Worm (Caenorhabditis elegans) whole organism, L2 larva: ENCODE results near the gene Y41D4A.4.

Experiments
- ama-1 ChIP-seq: fragments of 150-350 bp; optimal IDR thresholded peaks from 2 replicates; lab custom pipeline; 2018; ENCODE audit warnings: inconsistent platforms
- lin-13 ChIP-seq: fragments of 150-350 bp; optimal IDR thresholded peaks from 2 replicates; lab custom pipeline; 2014; ENCODE audit warnings: missing biosample characterization, missing genetic modification reagents, missing genetic modification characterization
- lin-39 ChIP-seq: fragments of 150-350 bp; optimal IDR thresholded peaks from 2 replicates; lab custom pipeline; 2014; ENCODE audit warnings: missing biosample characterization, missing genetic modification reagents, missing genetic modification characterization
- nhr-6 ChIP-seq: fragments of 150-350 bp; optimal IDR thresholded peaks from 2 replicates; lab custom pipeline; 2014; ENCODE audit warnings: missing biosample characterization, missing genetic modification characterization
- peb-1 ChIP-seq: fragments of 150-350 bp; optimal IDR thresholded peaks from 2 replicates; lab custom pipeline; 2014; ENCODE audit warnings: missing biosample characterization, missing genetic modification characterization
- sma-3 ChIP-seq: sonication (generic microtip); optimal IDR thresholded peaks from 2 replicates; lab custom pipeline; 2016; ENCODE audit warnings: missing genetic modification reagents, missing genetic modification characterization, missing compliant biosample characterization
- unc-62 ChIP-seq: fragments of 150-350 bp; optimal IDR thresholded peaks from 2 replicates; lab custom pipeline; 2014; ENCODE audit warnings: missing biosample characterization, missing genetic modification reagents, missing genetic modification characterization
- zag-1 ChIP-seq: fragments of 150-350 bp; optimal IDR thresholded peaks from 2 replicates; lab custom pipeline; 2014; ENCODE audit warnings: missing biosample characterization, missing genetic modification characterization
- ztf-4 ChIP-seq: fragments of 150-350 bp; optimal IDR thresholded peaks from 2 replicates; lab custom pipeline; 2014; ENCODE audit warnings: missing biosample characterization, missing genetic modification characterization

DNA sequence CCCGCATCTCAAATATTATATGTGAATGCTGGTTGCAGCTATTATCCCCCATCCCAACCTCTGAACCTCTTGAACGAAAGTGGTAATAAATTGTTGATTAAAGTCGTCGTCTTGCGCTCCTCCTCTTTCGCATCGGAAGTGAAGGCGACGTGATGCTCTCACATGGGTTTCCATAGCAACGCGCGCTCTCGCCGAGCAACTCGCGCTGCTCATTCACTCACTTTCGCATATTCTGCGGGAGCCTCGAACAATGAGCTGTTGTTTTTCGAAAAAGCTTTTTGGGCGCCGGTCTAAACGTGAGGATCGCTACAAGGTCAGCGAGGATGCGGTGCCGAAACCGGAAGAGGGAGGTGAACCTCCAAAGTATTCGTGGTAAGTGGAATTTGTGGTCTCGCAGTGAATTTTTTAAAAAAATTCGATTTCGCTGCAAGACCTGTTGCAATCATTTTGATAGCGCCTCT, 34.7 kb upstream of the Y41D4A.4 start, which contains the start of gene rpi-2:
- TF ChIP-seq ztf-4 (tag; lab: Kevin White, UChicago) (no peak), zag-1 (tag; lab: Kevin White, UChicago) (no peak), ama-1 (no peak), nhr-6 (tag; lab: Kevin White, UChicago) (no peak), lin-39 (tag; lab: Kevin White, UChicago) (no peak), unc-62 (GFP tag; lab: Kevin White, UChicago) (no peak), lin-13 (GFP tag; lab: Kevin White, UChicago) (peak; percentile 30), peb-1 (tag; lab: Kevin White, UChicago) (no peak), sma-3 (GFP tag; lab: Kevin White, UChicago) (no peak)
